Worm (Caenorhabditis elegans): ENCODE results near the gene Y6G8.15.

DNA sequence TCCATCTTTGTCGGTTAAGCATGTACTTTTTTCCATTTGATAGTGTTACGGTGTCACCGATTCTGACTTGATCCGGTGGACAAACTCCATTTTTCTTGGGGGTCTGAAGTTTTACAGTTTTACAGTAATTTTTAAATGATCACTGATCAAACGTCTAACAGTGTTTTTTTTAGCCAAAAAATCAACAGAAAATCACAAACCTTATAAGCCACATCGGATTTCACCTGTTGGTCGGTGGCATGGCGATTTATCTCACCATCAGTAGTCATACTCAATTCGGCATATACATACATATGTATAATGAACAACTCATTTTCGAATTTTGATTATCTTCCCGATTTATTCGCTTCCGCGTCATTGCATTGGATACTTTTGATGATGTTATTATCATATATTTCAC, 2.6 kb downstream of the Y6G8.15 start, which contains the start of gene srz-91:
- TF ChIP-seq elt-3 (tag; optimal IDR thresholded peaks at IDR 0.05) (no peak), lsy-2 (tag; optimal IDR thresholded peaks at IDR 0.05) (no peak), unc-39 (tag; optimal IDR thresholded peaks at IDR 0.05) (no peak), M03D4.4 (tag; optimal IDR thresholded peaks at IDR 0.05) (no peak), nhr-28 (tag; optimal IDR thresholded peaks at IDR 0.05) (no peak)
